Worm (Caenorhabditis elegans) whole organism, L3 larva: ENCODE data around the gene clec-172.

Experiments
- ceh-9 ChIP-seq: sonication (generic microtip); optimal IDR thresholded peaks from 2 replicates; lab custom pipeline; 2018; ENCODE audit warnings: missing biosample characterization, missing genetic modification characterization
- pha-4 ChIP-seq: fragments of 150-350 bp; optimal IDR thresholded peaks from 2 replicates; lab custom pipeline; 2014; ENCODE audit warnings: missing biosample characterization, missing genetic modification reagents, missing genetic modification characterization
- pqm-1 ChIP-seq: fragments of 150-350 bp; optimal IDR thresholded peaks from 2 replicates; lab custom pipeline; 2017; ENCODE audit warnings: missing biosample characterization, missing genetic modification characterization, inconsistent platforms
- unc-39 ChIP-seq: sonication (generic microtip); optimal IDR thresholded peaks from 4 replicates; lab custom pipeline; 2017; ENCODE audit warnings: missing biosample characterization, missing genetic modification characterization

DNA sequence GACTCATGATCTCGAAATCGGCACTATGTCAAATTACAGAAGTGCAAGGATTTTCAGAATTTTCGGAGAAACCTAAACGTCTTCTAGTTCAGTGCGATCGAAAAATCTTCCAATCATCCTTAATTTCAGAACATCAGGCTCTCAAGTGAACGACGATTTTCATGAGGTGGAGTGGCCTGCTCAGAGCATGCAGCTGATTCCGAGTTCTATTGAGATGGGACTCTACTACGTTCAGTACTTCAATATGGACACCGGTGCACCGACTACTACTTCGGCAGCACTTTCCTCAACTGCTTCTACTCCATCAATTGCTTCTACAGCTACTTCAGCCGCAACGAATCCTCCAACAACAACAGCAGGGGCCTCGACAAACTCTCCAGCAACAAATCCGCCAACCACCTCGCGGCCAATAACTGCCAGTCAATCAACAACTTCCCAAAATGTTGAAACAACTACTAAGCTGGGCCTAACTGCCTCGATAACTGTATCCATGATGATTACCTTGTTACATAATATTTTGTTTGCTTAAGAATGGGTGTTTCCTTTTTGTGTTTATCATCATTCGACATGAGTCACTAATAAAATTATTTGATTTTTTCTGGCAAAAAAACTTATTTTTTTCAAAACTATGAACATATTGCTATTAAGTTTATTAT lies 47.2 kb upstream of the clec-172 start, which contains the start of gene Y41D4B.15:
- no peak for TF ChIP-seq ceh-9 (tag; lab: Kevin White, UChicago)
- no peak for TF ChIP-seq unc-39 (tag; lab: Kevin White, UChicago)
- TF ChIP-seq pha-4 = no peak
- TF ChIP-seq pqm-1 (tag; lab: Kevin White, UChicago) = no peak
